Worm (Caenorhabditis elegans): ENCODE data around the gene tmed-10.

DNA sequence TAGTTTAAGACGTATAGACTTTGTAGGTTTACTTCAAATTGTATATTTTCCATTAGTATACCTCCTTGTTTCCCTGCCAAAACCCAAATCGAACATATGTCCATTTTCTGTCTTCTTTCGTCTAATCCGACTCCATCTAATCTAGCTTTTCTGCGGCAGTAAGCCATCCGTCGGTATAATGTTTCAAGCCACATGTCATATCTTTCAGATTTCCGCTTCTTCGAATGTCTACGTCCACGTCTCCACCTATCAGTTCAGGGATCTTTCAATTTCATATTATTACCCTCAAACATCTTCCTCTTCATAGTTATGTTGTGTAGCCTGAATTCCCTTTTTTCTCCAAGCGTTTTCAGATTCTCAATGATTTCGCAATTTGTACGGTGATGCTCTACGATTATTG, 17.3 kb upstream of the tmed-10 start:
- no peak for TF ChIP-seq mep-1 (tag; optimal IDR thresholded peaks at IDR 0.05)
- TF ChIP-seq pha-4 (tag; optimal IDR thresholded peaks at IDR 0.05) = no peak
- TF ChIP-seq elt-3 (tag; optimal IDR thresholded peaks at IDR 0.05) = no peak
- TF ChIP-seq mab-5 (tag; optimal IDR thresholded peaks at IDR 0.05) = no peak
- no peak for TF ChIP-seq ztf-11 (tag; optimal IDR thresholded peaks at IDR 0.05)
- TF ChIP-seq ces-1 (GFP tag; optimal IDR thresholded peaks at IDR 0.05) = no peak
- TF ChIP-seq unc-62 (GFP tag; optimal IDR thresholded peaks at IDR 0.05) = no peak
- TF ChIP-seq nhr-28 (tag; optimal IDR thresholded peaks at IDR 0.05) = no peak
